Fruit fly (Drosophila melanogaster): Measurements from ENCODE around the gene Cph.

Gene Cph

dm6 chrX:7097859-7098303 is 39.6 kb upstream of the Cph start, which contains the start of gene Sxl (continued):
- peak; percentile 99 for TF ChIP-seq gfzf (GFP tag; optimal IDR thresholded peaks at IDR 0.05)
- TF ChIP-seq Myb (GFP tag; optimal IDR thresholded peaks at IDR 0.05), result peak; percentile 100
- TF ChIP-seq Rfx (GFP tag; IDR thresholded peaks at IDR 0.05), result peak; percentile 28; the same call in 1 of the 2 replicates
- TF ChIP-seq Usf (GFP tag; optimal IDR thresholded peaks at IDR 0.05), result no peak
- peak; percentile 15 for TF ChIP-seq Scr (GFP tag; IDR thresholded peaks at IDR 0.05; ENCODE audit: partially characterized antibody)
- peak; percentile 19 for TF ChIP-seq pfk (GFP tag; optimal IDR thresholded peaks at IDR 0.05)
- no peak for TF ChIP-seq Taf1 (GFP tag; IDR thresholded peaks at IDR 0.05)
- TF ChIP-seq sima (GFP tag; optimal IDR thresholded peaks at IDR 0.05), result no peak
- TF ChIP-seq pan (optimal IDR thresholded peaks at IDR 0.05), result no peak
- TF ChIP-seq pan (GFP tag; optimal IDR thresholded peaks at IDR 0.05 in 1 of 2, IDR thresholded peaks at IDR 0.05 in 1 of 2), result no peak
- TF ChIP-seq Dad (GFP tag; optimal IDR thresholded peaks at IDR 0.05), result peak; percentile 6
- TF ChIP-seq schlank (tag; optimal IDR thresholded peaks at IDR 0.05), result no peak
- peak; percentile 11 for TF ChIP-seq hkb (optimal IDR thresholded peaks at IDR 0.05)
- TF ChIP-seq hkb (GFP tag; IDR thresholded peaks at IDR 0.05), result 0 out of 2 replicates have a peak, but pooled peaks have one; percentile 13
- TF ChIP-seq CG4707 (GFP tag; optimal IDR thresholded peaks at IDR 0.05), result no peak
- TF ChIP-seq CG34224 (GFP tag; IDR thresholded peaks at IDR 0.05; ENCODE audit: partially characterized antibody), result peak; percentile 34; the same call in 1 of the 3 replicates
- 0 out of 3 replicates have a peak, but pooled peaks have one; percentile 7 for TF ChIP-seq Dbx (GFP tag; IDR thresholded peaks at IDR 0.05)
- TF ChIP-seq CG8924 (tag; optimal IDR thresholded peaks at IDR 0.05), result peak; percentile 51
- no peak for TF ChIP-seq gsb (GFP tag; IDR thresholded peaks at IDR 0.05)
- no peak for TF ChIP-seq fd96Cb (tag; optimal IDR thresholded peaks at IDR 0.05)
- TF ChIP-seq CG4282 (GFP tag; optimal IDR thresholded peaks at IDR 0.05), result no peak
- TF ChIP-seq CG11504 (tag; optimal IDR thresholded peaks at IDR 0.05), result peak; percentile 39
- TF ChIP-seq CG12155 (GFP tag; optimal IDR thresholded peaks at IDR 0.05), result peak; percentile 3
- TF ChIP-seq aop (GFP tag; IDR thresholded peaks at IDR 0.05), result no peak
- TF ChIP-seq grn (GFP tag; optimal IDR thresholded peaks at IDR 0.05), result no peak
- TF ChIP-seq CG1603 (tag; optimal IDR thresholded peaks at IDR 0.05), result peak; percentile 86
- no peak for TF ChIP-seq fd3F (GFP tag; optimal IDR thresholded peaks at IDR 0.05)
- peak in 1 of 2 experiments; percentile 4 for TF ChIP-seq chif (GFP tag; optimal IDR thresholded peaks at IDR 0.05)
- peak; percentile 82 for TF ChIP-seq trem (tag; optimal IDR thresholded peaks at IDR 0.05)
- no peak for TF ChIP-seq Fer2 (tag; optimal IDR thresholded peaks at IDR 0.05)
- TF ChIP-seq onecut (GFP tag; IDR thresholded peaks at IDR 0.05), result peak; percentile 20; the same call in 1 of the 2 replicates
- TF ChIP-seq CG12391 (tag; optimal IDR thresholded peaks at IDR 0.05), result peak; percentile 3
- TF ChIP-seq CG18764 (GFP tag; optimal IDR thresholded peaks at IDR 0.05), result peak; percentile 2
- no peak for TF ChIP-seq Adf1 (GFP tag; IDR thresholded peaks at IDR 0.05)
- no peak for TF ChIP-seq dati (GFP tag; IDR thresholded peaks at IDR 0.05)
- peak; percentile 57 for TF ChIP-seq CoRest (tag; optimal IDR thresholded peaks at IDR 0.05)
- TF ChIP-seq Atf-2 (GFP tag; optimal IDR thresholded peaks at IDR 0.05), result no peak
- TF ChIP-seq CG13287 (GFP tag; IDR thresholded peaks at IDR 0.05; ENCODE audit: partially characterized antibody), result peak; percentile 40; the same call in 1 of the 2 replicates
- peak; percentile 92 for TF ChIP-seq Med (GFP tag)
- peak; percentile 85 for TF ChIP-seq CG15514 (GFP tag; optimal IDR thresholded peaks at IDR 0.05)
- TF ChIP-seq Ptx1 (GFP tag; IDR thresholded peaks at IDR 0.05), result 0 out of 2 replicates have a peak, but pooled peaks have one; percentile 20
- peak; percentile 66 for TF ChIP-seq CG34376 (GFP tag; optimal IDR thresholded peaks at IDR 0.05)
- peak; percentile 45 for TF ChIP-seq Sin3A (optimal IDR thresholded peaks at IDR 0.05)
- TF ChIP-seq CG7372 (GFP tag; IDR thresholded peaks at IDR 0.05), result no peak
- peak; percentile 8 for TF ChIP-seq CG9609 (GFP tag; optimal IDR thresholded peaks at IDR 0.05)
- TF ChIP-seq hbn (GFP tag; IDR thresholded peaks at IDR 0.05; ENCODE audit: partially characterized antibody), result peak; percentile 21; the same call in 1 of the 2 replicates
- TF ChIP-seq CG6791 (GFP tag; IDR thresholded peaks at IDR 0.05; ENCODE audit: partially characterized antibody), result peak; percentile 15; the same call in 1 of the 3 replicates
- TF ChIP-seq unc-4 (GFP tag; IDR thresholded peaks at IDR 0.05; ENCODE audit: partially characterized antibody), result peak; percentile 20; the same call in 1 of the 2 replicates
- TF ChIP-seq CG7745 (tag; optimal IDR thresholded peaks at IDR 0.05), result peak; percentile 6
- TF ChIP-seq tna (GFP tag; IDR thresholded peaks at IDR 0.05; ENCODE audit: partially characterized antibody), result peak; percentile 18; the same call in 1 of the 2 replicates
